Worm (Caenorhabditis elegans) whole organism, late embryonic: ENCODE data around the gene clec-167.

ENCODE experiments used
- C08G9.2 ChIP-seq: sonication (generic microtip); optimal IDR thresholded peaks from 2 replicates; lab custom pipeline; 2016; ENCODE audit warnings: mild to moderate bottlenecking, missing genetic modification characterization, moderate library complexity, missing compliant biosample characterization
- C38D4.7 ChIP-seq: fragments of 200-800 bp; sonication (Bioruptor generic); optimal IDR thresholded peaks from 2 replicates; lab custom pipeline; 2018; ENCODE audit warnings: mild to moderate bottlenecking, missing genetic modification characterization, moderate library complexity, missing compliant biosample characterization
- F13H6.1 ChIP-seq: sonication (generic microtip); optimal IDR thresholded peaks from 2 replicates; lab custom pipeline; 2016; ENCODE audit warnings: missing genetic modification characterization, missing compliant biosample characterization
- K09A11.1 ChIP-seq: sonication (generic microtip); optimal IDR thresholded peaks from 2 replicates; lab custom pipeline; 2017; ENCODE audit warnings: antibody characterized with exemption, mild to moderate bottlenecking, missing genetic modification characterization, missing compliant biosample characterization; ENCODE audit not compliant: insufficient read depth
- T23F11.4 ChIP-seq: fragments of 200-800 bp; sonication (Bioruptor generic); optimal IDR thresholded peaks from 2 replicates; lab custom pipeline; 2018; ENCODE audit warnings: mild to moderate bottlenecking, missing genetic modification characterization, missing compliant biosample characterization
- ama-1 ChIP-seq: fragments of 150-350 bp; optimal IDR thresholded peaks from 2 replicates; lab custom pipeline; 2014
- ceh-14 ChIP-seq: sonication (generic microtip); optimal IDR thresholded peaks from 2 replicates; lab custom pipeline; 2016; ENCODE audit warnings: missing genotype, missing genetic modification characterization, missing compliant biosample characterization
- ceh-19 ChIP-seq: fragments of 200-800 bp; sonication (Bioruptor generic); optimal IDR thresholded peaks from 2 replicates; lab custom pipeline; 2018; ENCODE audit warnings: mild to moderate bottlenecking, missing genetic modification characterization, missing compliant biosample characterization
- ceh-22 ChIP-seq: sonication (generic microtip); optimal IDR thresholded peaks from 2 replicates; lab custom pipeline; 2017; ENCODE audit warnings: missing biosample characterization, missing genetic modification characterization
- ceh-30 ChIP-seq: fragments of 150-350 bp; optimal IDR thresholded peaks from 2 replicates; lab custom pipeline; 2014; ENCODE audit warnings: missing biosample characterization, missing genetic modification characterization
- ceh-48 ChIP-seq: sonication (generic microtip); optimal IDR thresholded peaks from 2 replicates; lab custom pipeline; 2016; ENCODE audit warnings: missing genetic modification characterization, inconsistent platforms, missing compliant biosample characterization
- dmd-4 ChIP-seq: sonication (generic microtip); optimal IDR thresholded peaks from 2 replicates; lab custom pipeline; 2016; ENCODE audit warnings: borderline replicate concordance, missing genetic modification characterization, missing compliant biosample characterization
- dve-1 ChIP-seq: sonication (generic microtip); optimal IDR thresholded peaks from 2 replicates; lab custom pipeline; 2017; ENCODE audit warnings: antibody characterized with exemption, mild to moderate bottlenecking, missing genetic modification characterization, missing compliant biosample characterization
- elt-2 ChIP-seq: sonication (generic microtip); optimal IDR thresholded peaks from 2 replicates; lab custom pipeline; 2016; ENCODE audit warnings: missing genetic modification reagents, missing genetic modification characterization, missing compliant biosample characterization
- elt-4 ChIP-seq: sonication (generic microtip); optimal IDR thresholded peaks from 2 replicates; lab custom pipeline; 2016; ENCODE audit warnings: missing genetic modification characterization, missing compliant biosample characterization
- ets-4 ChIP-seq: sonication (generic microtip); optimal IDR thresholded peaks from 2 replicates; lab custom pipeline; 2016; ENCODE audit warnings: missing genetic modification characterization, missing compliant biosample characterization
- eyg-1 ChIP-seq: sonication (generic microtip); optimal IDR thresholded peaks from 2 replicates; lab custom pipeline; 2016; ENCODE audit warnings: missing genotype, missing genetic modification characterization, missing compliant biosample characterization
- fax-1 ChIP-seq: sonication (generic microtip); optimal IDR thresholded peaks from 2 replicates; lab custom pipeline; 2016; ENCODE audit warnings: missing genotype, missing genetic modification characterization, missing compliant biosample characterization
- fkh-6 ChIP-seq: sonication (generic microtip); optimal IDR thresholded peaks from 2 replicates; lab custom pipeline; 2016; ENCODE audit warnings: missing genetic modification characterization, missing compliant biosample characterization
- hlh-13 ChIP-seq: fragments of 200-800 bp; sonication (Bioruptor generic); optimal IDR thresholded peaks from 2 replicates; lab custom pipeline; 2018; ENCODE audit warnings: mild to moderate bottlenecking, missing genetic modification characterization, missing compliant biosample characterization
- hlh-15 ChIP-seq: sonication (generic microtip); optimal IDR thresholded peaks from 2 replicates; lab custom pipeline; 2016; ENCODE audit warnings: missing genetic modification characterization, missing compliant biosample characterization
- hlh-30 ChIP-seq: sonication (generic microtip); optimal IDR thresholded peaks from 2 replicates; lab custom pipeline; 2017; ENCODE audit warnings: antibody characterized with exemption, missing genetic modification characterization, missing compliant biosample characterization; ENCODE audit not compliant: insufficient read depth
- hlh-6 ChIP-seq: sonication (generic microtip); optimal IDR thresholded peaks from 2 replicates; lab custom pipeline; 2016; ENCODE audit warnings: missing genotype, missing genetic modification characterization, missing compliant biosample characterization
- nfya-1 ChIP-seq: sonication (generic microtip); optimal IDR thresholded peaks from 2 replicates; lab custom pipeline; 2017; ENCODE audit warnings: missing genetic modification characterization, mild to moderate bottlenecking, missing compliant biosample characterization, antibody characterized with exemption, moderate library complexity
- nhr-11 ChIP-seq: fragments of 150-350 bp; optimal IDR thresholded peaks from 2 replicates; lab custom pipeline; 2014; ENCODE audit warnings: missing biosample characterization, missing genetic modification characterization
- nhr-232 ChIP-seq: sonication (generic microtip); optimal IDR thresholded peaks from 2 replicates; lab custom pipeline; 2016; ENCODE audit warnings: missing genetic modification characterization, missing compliant biosample characterization
- odd-2 ChIP-seq: sonication (generic microtip); optimal IDR thresholded peaks from 2 replicates; lab custom pipeline; 2017; ENCODE audit warnings: antibody characterized with exemption, mild to moderate bottlenecking, missing genetic modification characterization, missing compliant biosample characterization
- pat-9 ChIP-seq: fragments of 200-800 bp; sonication (Bioruptor generic); optimal IDR thresholded peaks from 2 replicates; lab custom pipeline; 2018; ENCODE audit warnings: mild to moderate bottlenecking, missing genetic modification characterization, moderate library complexity, missing compliant biosample characterization
- pros-1 ChIP-seq: fragments of 150-350 bp; optimal IDR thresholded peaks from 2 replicates; lab custom pipeline; 2014; ENCODE audit warnings: missing biosample characterization, missing genetic modification reagents, missing genetic modification characterization
- rnt-1 ChIP-seq: sonication (generic microtip); optimal IDR thresholded peaks from 2 replicates; lab custom pipeline; 2016; ENCODE audit warnings: missing genetic modification characterization, missing compliant biosample characterization
- syd-9 ChIP-seq: sonication (generic microtip); optimal IDR thresholded peaks from 2 replicates; lab custom pipeline; 2016; ENCODE audit warnings: mild to moderate bottlenecking, missing genetic modification characterization, moderate library complexity, missing compliant biosample characterization
- tbx-2 ChIP-seq: sonication (generic microtip); optimal IDR thresholded peaks from 2 replicates; lab custom pipeline; 2016; ENCODE audit warnings: missing genetic modification characterization, missing compliant biosample characterization
- unc-55 ChIP-seq: sonication (generic microtip); optimal IDR thresholded peaks from 2 replicates; lab custom pipeline; 2017; ENCODE audit warnings: missing biosample characterization, missing genetic modification reagents, missing genetic modification characterization
- zip-5 ChIP-seq: sonication (generic microtip); optimal IDR thresholded peaks from 2 replicates; lab custom pipeline; 2016; ENCODE audit warnings: missing genetic modification characterization, missing compliant biosample characterization

Gene clec-167

DNA sequence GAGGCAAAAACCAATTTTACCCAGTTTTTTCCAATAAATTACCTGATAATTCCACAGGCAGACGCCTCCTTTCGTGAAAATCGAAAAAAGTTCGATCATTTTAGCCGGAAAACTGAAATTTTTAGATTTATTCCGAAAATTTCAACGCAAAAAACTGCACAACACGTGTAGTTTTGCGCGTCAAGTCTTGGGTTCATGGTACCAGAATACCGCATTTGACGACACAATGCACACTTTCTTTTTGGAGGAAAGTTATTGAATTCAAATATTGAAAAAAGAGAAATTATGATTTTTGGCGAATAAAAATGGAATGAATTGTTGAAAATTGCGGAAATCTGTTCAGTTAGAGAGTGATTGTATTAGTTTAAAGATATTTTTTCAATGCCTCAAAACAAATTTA lies 15.8 kb downstream of the clec-167 start, which contains the start of gene F38A1.8:
Gene F38A1.8 (minus strand): TSS at position 167 of the 400 bp plus-strand sequence.
- TF ChIP-seq hlh-30 (tag; lab: Kevin White, UChicago) (peak; percentile 38), zip-5 (no peak), nfya-1 (peak; percentile 29)

DNA sequence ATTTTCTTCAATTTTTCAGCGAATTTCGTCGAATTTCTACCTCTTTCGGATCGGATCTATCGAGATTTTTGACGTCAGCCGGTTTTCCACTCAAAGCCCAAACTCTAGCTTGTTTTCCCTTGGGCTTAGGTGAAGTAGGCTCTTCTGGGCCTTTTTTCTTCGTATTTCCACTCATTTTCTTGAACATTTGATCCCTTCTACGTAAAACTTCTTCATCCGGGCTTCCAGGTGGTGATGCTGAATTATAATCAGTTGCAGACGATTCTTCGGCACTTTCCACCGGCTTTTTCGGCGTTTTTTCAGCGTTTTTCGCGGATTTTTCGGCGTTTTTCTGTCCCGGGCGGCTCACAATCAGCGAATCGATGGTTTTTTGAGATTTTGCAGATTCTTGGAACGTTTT lies 17.4 kb downstream of the clec-167 start:
- no peak for TF ChIP-seq pat-9 (tag; lab: Kevin White, UChicago)
- TF ChIP-seq dmd-4: no peak
- TF ChIP-seq odd-2: no peak
- no peak for TF ChIP-seq eyg-1 (tag; lab: Kevin White, UChicago)
- no peak for TF ChIP-seq dve-1 (tag; lab: Kevin White, UChicago)
- no peak for TF ChIP-seq elt-2 (tag; lab: Kevin White, UChicago)
- no peak for TF ChIP-seq C38D4.7 (GFP tag; lab: Kevin White, UChicago)
- TF ChIP-seq ceh-30 (tag; lab: Kevin White, UChicago): no peak
- no peak for TF ChIP-seq rnt-1 (tag; lab: Kevin White, UChicago)
- TF ChIP-seq pros-1 (tag; lab: Kevin White, UChicago): no peak
- no peak for TF ChIP-seq ets-4 (tag; lab: Kevin White, UChicago)
- no peak for TF ChIP-seq ceh-48 (tag; lab: Kevin White, UChicago)
- no peak for TF ChIP-seq nhr-11 (tag; lab: Kevin White, UChicago)

DNA sequence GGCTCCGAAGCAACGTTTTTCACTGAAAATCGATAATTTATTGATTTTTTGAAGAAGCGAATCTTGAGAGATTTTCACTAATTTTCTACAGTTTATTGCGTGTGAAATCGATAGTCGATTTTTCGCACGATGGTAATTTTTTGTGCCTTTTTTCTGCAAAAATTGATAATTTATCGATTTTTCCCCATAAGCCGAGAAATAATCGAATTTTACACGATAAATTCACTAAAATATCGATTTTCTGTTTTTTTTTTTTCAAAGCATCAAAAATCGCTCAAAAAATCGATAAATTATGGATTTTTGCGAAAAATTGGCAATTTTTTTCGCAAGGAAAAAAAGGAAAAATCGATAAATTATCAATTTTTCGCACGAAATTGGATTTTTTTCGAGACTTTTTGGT lies 19.7 kb downstream of the clec-167 start:
- TF ChIP-seq hlh-13 (GFP tag; lab: Kevin White, UChicago) (no peak), ama-1 (lab: Kevin White, UChicago) (no peak), ceh-19 (GFP tag; lab: Kevin White, UChicago) (no peak), ceh-48 (tag; lab: Kevin White, UChicago) (peak; percentile 10), unc-55 (no peak), fax-1 (tag; lab: Kevin White, UChicago) (no peak), ceh-22 (tag; lab: Kevin White, UChicago) (no peak), K09A11.1 (tag; lab: Kevin White, UChicago) (no peak)

DNA sequence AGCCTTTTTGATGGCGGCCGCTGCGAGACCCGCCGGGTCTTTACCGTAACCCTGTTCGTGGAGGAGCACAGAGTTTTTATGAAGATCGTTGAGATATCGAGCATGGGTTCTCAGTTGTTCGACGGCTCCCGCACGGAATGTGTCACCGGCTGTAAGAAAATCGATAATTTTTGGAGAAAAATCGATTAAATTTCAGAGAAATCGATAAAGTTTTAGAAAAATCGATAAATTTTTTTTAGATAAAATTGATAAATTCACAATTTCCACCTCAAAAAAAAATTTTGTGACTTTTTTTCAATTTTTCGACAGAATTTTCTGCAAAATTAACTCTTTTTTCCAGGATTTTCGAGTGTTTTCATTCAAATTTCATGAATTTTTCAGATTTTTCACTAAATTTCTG lies 20.8 kb downstream of the clec-167 start:
- TF ChIP-seq hlh-15 (tag; lab: Kevin White, UChicago) (no peak), elt-4 (tag; lab: Kevin White, UChicago) (no peak), ceh-19 (GFP tag; lab: Kevin White, UChicago) (no peak)

DNA sequence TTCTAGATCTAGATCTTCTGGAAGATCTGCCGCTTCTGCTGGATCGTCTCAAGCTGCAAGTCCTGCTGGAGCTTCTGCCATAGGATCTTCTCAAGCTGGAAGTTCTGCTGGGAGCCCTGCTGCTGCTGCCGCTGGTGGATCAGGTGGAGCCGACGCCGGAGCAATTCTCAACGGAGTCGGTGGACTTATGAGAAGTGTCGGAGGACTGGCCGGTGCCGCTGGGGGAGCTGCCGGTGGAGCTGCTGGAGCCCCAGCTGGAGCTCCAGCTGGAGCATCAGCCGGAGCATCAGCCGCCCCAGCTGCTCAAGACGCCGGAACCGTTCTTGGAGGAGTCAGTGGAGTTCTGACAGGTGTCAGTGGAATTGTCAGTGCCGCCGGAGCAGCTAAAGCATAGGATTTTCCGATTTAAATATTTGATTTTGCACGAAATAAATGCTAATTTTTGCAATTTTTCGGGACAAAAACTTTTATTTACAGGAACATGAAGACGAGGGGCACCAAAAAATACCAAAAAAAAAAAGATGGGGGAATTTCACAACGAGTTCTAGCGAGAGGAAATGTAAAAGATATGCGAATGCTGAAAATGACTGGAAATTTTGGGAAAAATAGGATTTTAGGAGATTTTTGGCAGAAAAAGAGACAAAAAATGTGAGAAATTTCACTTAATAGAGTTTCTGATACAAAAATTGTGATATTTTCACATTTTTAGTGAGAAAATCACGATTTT lies 22.9 kb downstream of the clec-167 start:
- TF ChIP-seq ceh-14 (no peak), elt-2 (tag; lab: Kevin White, UChicago) (no peak)

DNA sequence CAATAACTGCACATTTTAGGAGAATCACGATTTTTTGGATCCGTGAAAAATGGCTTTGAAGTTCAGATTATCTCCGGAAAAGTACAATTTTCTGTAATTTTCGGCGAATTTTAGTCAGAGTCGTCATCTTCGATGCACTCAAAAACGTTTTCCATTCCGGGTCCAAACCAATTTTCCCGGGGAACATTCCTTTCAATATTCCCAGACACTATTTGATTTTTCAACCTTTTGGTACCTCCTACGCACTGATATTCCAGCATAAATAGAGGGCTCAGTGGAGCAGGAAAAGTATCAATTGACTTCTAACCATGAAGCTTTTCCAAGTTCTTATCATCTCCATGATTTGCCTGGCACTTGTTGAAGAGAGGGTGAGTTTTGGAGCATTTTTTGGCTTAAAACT lies 23.9 kb downstream of the clec-167 start, which contains the start of gene W09G12.6:
Gene W09G12.6 (plus strand): TSS at position 301 of the 400 bp plus-strand sequence.
- no peak for TF ChIP-seq nhr-11 (tag; lab: Kevin White, UChicago)
- no peak for TF ChIP-seq elt-2 (tag; lab: Kevin White, UChicago)
- TF ChIP-seq hlh-13 (GFP tag; lab: Kevin White, UChicago): no peak
- TF ChIP-seq pat-9 (tag; lab: Kevin White, UChicago): no peak
- TF ChIP-seq K09A11.1 (tag; lab: Kevin White, UChicago): no peak
- TF ChIP-seq pros-1 (tag; lab: Kevin White, UChicago): no peak
- no peak for TF ChIP-seq ceh-19 (GFP tag; lab: Kevin White, UChicago)
- TF ChIP-seq eyg-1 (tag; lab: Kevin White, UChicago): no peak
- TF ChIP-seq fkh-6 (tag; lab: Kevin White, UChicago): no peak
- no peak for TF ChIP-seq C08G9.2 (tag; lab: Kevin White, UChicago)
- no peak for TF ChIP-seq fax-1 (tag; lab: Kevin White, UChicago)
- TF ChIP-seq F13H6.1 (tag; lab: Kevin White, UChicago): no peak
- TF ChIP-seq tbx-2 (tag; lab: Kevin White, UChicago): no peak
- TF ChIP-seq hlh-6: no peak
- TF ChIP-seq zip-5: no peak
- no peak for TF ChIP-seq syd-9 (tag; lab: Kevin White, UChicago)
- TF ChIP-seq nhr-232: no peak
- TF ChIP-seq ceh-22 (tag; lab: Kevin White, UChicago): no peak
- TF ChIP-seq T23F11.4: no peak
- TF ChIP-seq, all 69 proteins: peak for 0
